Worm (Caenorhabditis elegans): ENCODE results near the gene Y75B8A.23.

Y75B8A.23 gene

ce11 chrIII:12225234-12225633 lies 25.2 kb upstream of the Y75B8A.23 start, which contains the start of gene gmn-1:
TSS of gene gmn-1 (minus strand) at chrIII:12225331.
- peak; percentile 84 for TF ChIP-seq lin-38 (GFP tag; IDR thresholded peaks at IDR 0.05)
- TF ChIP-seq mes-2 (tag; optimal IDR thresholded peaks at IDR 0.05; ENCODE audit: poor library complexity, severe bottlenecking): peak; percentile 1
- TF ChIP-seq lin-39 (tag; optimal IDR thresholded peaks at IDR 0.05): no peak
- no peak for TF ChIP-seq skn-1 (tag; optimal IDR thresholded peaks at IDR 0.05)
- TF ChIP-seq pha-4 (GFP tag; IDR thresholded peaks at IDR 0.05): no peak
- TF ChIP-seq pha-4 (tag; optimal IDR thresholded peaks at IDR 0.05): no peak
- TF ChIP-seq nhr-48 (tag; optimal IDR thresholded peaks at IDR 0.05): no peak
- peak; percentile 5 for TF ChIP-seq unc-130 (GFP tag; optimal IDR thresholded peaks at IDR 0.05)
- TF ChIP-seq ctbp-1 (GFP tag; IDR thresholded peaks at IDR 0.05): no peak
- TF ChIP-seq ces-1 (GFP tag; optimal IDR thresholded peaks at IDR 0.05): no peak
- TF ChIP-seq mep-1 (tag; optimal IDR thresholded peaks at IDR 0.05): no peak
- no peak for TF ChIP-seq lir-3 (tag; optimal IDR thresholded peaks at IDR 0.05)
- peak; percentile 21 for TF ChIP-seq aha-1 (tag)
- no peak for TF ChIP-seq fos-1 (tag; optimal IDR thresholded peaks at IDR 0.05)
- TF ChIP-seq cey-2 (tag; optimal IDR thresholded peaks at IDR 0.05; ENCODE audit: borderline replicate concordance, insufficient read depth): no peak
- no peak for TF ChIP-seq nhr-76 (tag; optimal IDR thresholded peaks at IDR 0.05)
- TF ChIP-seq vab-7 (GFP tag; IDR thresholded peaks at IDR 0.05): no peak
- no peak for TF ChIP-seq jun-1 (tag; optimal IDR thresholded peaks at IDR 0.05)
- TF ChIP-seq Y5F2A.4 (GFP tag; optimal IDR thresholded peaks at IDR 0.05): no peak
- TF ChIP-seq snpc-1.2 (GFP tag; IDR thresholded peaks at IDR 0.05): 0 out of 2 replicates have a peak, but pooled peaks have one; percentile 42
- TF ChIP-seq ceh-28 (tag; optimal IDR thresholded peaks at IDR 0.05): no peak
- TF ChIP-seq duxl-1 (tag; optimal IDR thresholded peaks at IDR 0.05; ENCODE audit: poor library complexity): no peak
- TF ChIP-seq dmd-9 (GFP tag; IDR thresholded peaks at IDR 0.05): no peak
- TF ChIP-seq nhr-25 (tag; optimal IDR thresholded peaks at IDR 0.05; ENCODE audit: borderline replicate concordance, insufficient read depth): no peak
- no peak for TF ChIP-seq T20F7.1 (GFP tag; optimal IDR thresholded peaks at IDR 0.05)
- TF ChIP-seq F49E8.2 (tag; optimal IDR thresholded peaks at IDR 0.05; ENCODE audit: borderline replicate concordance): peak; percentile 41

ce11 chrIII:12226089-12226682 lies 24.3 kb upstream of the Y75B8A.23 start, which contains the start of the genes Y75B8A.18 and Y75B8A.19:
TSS of gene Y75B8A.18 (minus strand) at chrIII:12226230.
TSS of gene Y75B8A.19 (plus strand) at chrIII:12226632.
- TF ChIP-seq unc-62 (GFP tag; optimal IDR thresholded peaks at IDR 0.05 in 1 of 2) (peak in 1 of 2 experiments; percentile 58), unc-62 (tag; optimal IDR thresholded peaks at IDR 0.05) (no peak), pqm-1 (tag; optimal IDR thresholded peaks at IDR 0.05) (no peak), madf-9 (GFP tag; conservative IDR thresholded peaks at IDR 0.05) (no peak), F37D6.2 (tag; optimal IDR thresholded peaks at IDR 0.05) (no peak), nhr-28 (tag; optimal IDR thresholded peaks at IDR 0.05) (no peak), hlh-11 (tag; optimal IDR thresholded peaks at IDR 0.05) (no peak), ztf-7 (tag; optimal IDR thresholded peaks at IDR 0.05) (no peak), zag-1 (tag; optimal IDR thresholded peaks at IDR 0.05) (no peak), nhr-111 (GFP tag; optimal IDR thresholded peaks at IDR 0.05) (no peak), set-16 (GFP tag; IDR thresholded peaks at IDR 0.05) (no peak), mdl-1 (tag; optimal IDR thresholded peaks at IDR 0.05) (no peak), lin-38 (GFP tag; IDR thresholded peaks at IDR 0.05) (peak; percentile 95), skn-1 (tag; optimal IDR thresholded peaks at IDR 0.05) (no peak), rbr-2 (tag; optimal IDR thresholded peaks at IDR 0.05) (peak; percentile 37), dmd-8 (GFP tag; IDR thresholded peaks at IDR 0.05) (no peak), T20F7.1 (GFP tag; optimal IDR thresholded peaks at IDR 0.05) (no peak), lim-7 (GFP tag; IDR thresholded peaks at IDR 0.05) (no peak), mes-2 (tag; optimal IDR thresholded peaks at IDR 0.05; ENCODE audit: poor library complexity, severe bottlenecking) (peak; percentile 78), duxl-1 (tag; optimal IDR thresholded peaks at IDR 0.05; ENCODE audit: poor library complexity) (no peak), ztf-11 (tag; optimal IDR thresholded peaks at IDR 0.05) (no peak), D1046.2 (GFP tag; IDR thresholded peaks at IDR 0.05) (no peak), tra-1 (GFP tag; IDR thresholded peaks at IDR 0.05) (no peak), aha-1 (tag) (no peak), mdt-29 (GFP tag; IDR thresholded peaks at IDR 0.05) (no peak), lin-29 (GFP tag; IDR thresholded peaks at IDR 0.05) (no peak), ZK337.2 (GFP tag; IDR thresholded peaks at IDR 0.05) (no peak), nhr-102 (tag; optimal IDR thresholded peaks at IDR 0.05) (no peak), daf-16 (GFP tag; optimal IDR thresholded peaks at IDR 0.05) (no peak), daf-16 (tag; optimal IDR thresholded peaks at IDR 0.05) (no peak)

All from whole organism, L4 larva.